Fruit fly (Drosophila melanogaster) whole organism, prepupa: ENCODE data around the gene CG32647.
A peak's percentile ranks its signal among the peaks of the same experiment; 100 is the strongest.

Experiments
- Blimp-1 ChIP-seq: fragments of 200-800 bp; sonication (Bioruptor generic); optimal IDR thresholded peaks from 3 replicates; lab custom pipeline; 2017; ENCODE audit warnings: missing biosample characterization, missing genetic modification characterization, mild to moderate bottlenecking, moderate library complexity, missing genetic modification reagents
- CG10631 ChIP-seq: fragments of 200-800 bp; sonication (Bioruptor generic); optimal IDR thresholded peaks from 2 replicates; lab custom pipeline; 2016; ENCODE audit warnings: missing biosample characterization, missing genetic modification characterization
- CG10669 ChIP-seq: fragments of 200-800 bp; sonication (Bioruptor generic); optimal IDR thresholded peaks from 3 replicates; lab custom pipeline; 2018; ENCODE audit warnings: missing biosample characterization, mild to moderate bottlenecking, missing genetic modification characterization, moderate library complexity
- CG11294 ChIP-seq: fragments of 200-800 bp; sonication (Bioruptor generic); IDR thresholded peaks from 2 replicates; pipeline ENCODE4 v1.3.6; 2022; ENCODE audit warnings: missing biosample characterization, missing genetic modification characterization
- CG11762 ChIP-seq: fragments of 200-800 bp; sonication (Bioruptor generic); optimal IDR thresholded peaks from 3 replicates; lab custom pipeline; 2016; ENCODE audit warnings: missing biosample characterization, missing genetic modification characterization; ENCODE audit not compliant: insufficient read depth
- CG11902 ChIP-seq: fragments of 200-800 bp; sonication (Bioruptor generic); optimal IDR thresholded peaks from 3 replicates; lab custom pipeline; 2016; ENCODE audit warnings: missing biosample characterization, missing genetic modification characterization
- CG15336 ChIP-seq: fragments of 200-800 bp; sonication (Bioruptor generic); IDR thresholded peaks from 2 replicates; pipeline ENCODE4 v1.3.6; 2022; ENCODE audit warnings: missing biosample characterization, missing genetic modification characterization
- CG1621 ChIP-seq: fragments of 200-800 bp; sonication (Bioruptor generic); optimal IDR thresholded peaks from 3 replicates; lab custom pipeline; 2018; ENCODE audit warnings: missing biosample characterization, mild to moderate bottlenecking, missing genetic modification characterization
- CG16779 ChIP-seq: fragments of 200-800 bp; sonication (Bioruptor generic); optimal IDR thresholded peaks from 3 replicates; lab custom pipeline; 2017; ENCODE audit warnings: missing biosample characterization, mild to moderate bottlenecking, missing genetic modification characterization
- CG3032 ChIP-seq: fragments of 200-800 bp; optimal IDR thresholded peaks from 2 replicates; lab custom pipeline; 2019; ENCODE audit warnings: missing biosample characterization, mild to moderate bottlenecking, missing genetic modification characterization, moderate library complexity
- CG3919 ChIP-seq: fragments of 200-800 bp; sonication (Bioruptor generic); optimal IDR thresholded peaks from 3 replicates; lab custom pipeline; 2016; ENCODE audit warnings: missing biosample characterization, missing genetic modification characterization
- CG4318 ChIP-seq: fragments of 200-800 bp; sonication (Bioruptor generic); optimal IDR thresholded peaks from 3 replicates; lab custom pipeline; 2017; ENCODE audit warnings: missing biosample characterization, mild to moderate bottlenecking, missing genetic modification characterization
- CG6163 ChIP-seq: fragments of 200-800 bp; sonication (Bioruptor generic); IDR thresholded peaks from 3 replicates; pipeline ENCODE4 v1.3.6; 2022; ENCODE audit warnings: missing biosample characterization, missing genetic modification characterization
- CG6276 ChIP-seq: fragments of 200-800 bp; sonication (Bioruptor generic); optimal IDR thresholded peaks from 2 replicates; lab custom pipeline; 2017; ENCODE audit warnings: missing biosample characterization, mild to moderate bottlenecking, missing genetic modification characterization
- CG6808 ChIP-seq: fragments of 200-800 bp; sonication (Bioruptor generic); optimal IDR thresholded peaks from 3 replicates; lab custom pipeline; 2017; ENCODE audit warnings: missing biosample characterization, missing genetic modification characterization, mild to moderate bottlenecking, moderate library complexity, missing genetic modification reagents
- CG7368 ChIP-seq: fragments of 200-800 bp; sonication (Bioruptor generic); optimal IDR thresholded peaks from 3 replicates; lab custom pipeline; 2016; ENCODE audit warnings: missing biosample characterization, missing genetic modification characterization
- CG8119 ChIP-seq: fragments of 200-800 bp; sonication (Bioruptor generic); IDR thresholded peaks from 3 replicates; pipeline ENCODE4 v1.3.6; 2022; ENCODE audit warnings: missing biosample characterization, missing genetic modification characterization
- CG8319 ChIP-seq: fragments of 200-800 bp; sonication (Bioruptor generic); optimal IDR thresholded peaks from 3 replicates; lab custom pipeline; 2016; ENCODE audit warnings: missing biosample characterization, missing genetic modification characterization
- CG8632 ChIP-seq: fragments of 200-800 bp; sonication (Bioruptor generic); optimal IDR thresholded peaks from 3 replicates; lab custom pipeline; 2016; ENCODE audit warnings: missing biosample characterization, missing genetic modification characterization
- Eip78C ChIP-seq: fragments of 200-800 bp; sonication (Bioruptor generic); peaks from one replicate; lab custom pipeline; 2016; ENCODE audit warnings: missing biosample characterization, missing genetic modification characterization
- Eip93F ChIP-seq: fragments of 200-800 bp; sonication (Bioruptor generic); optimal IDR thresholded peaks from 2 replicates; lab custom pipeline; 2016; ENCODE audit warnings: missing biosample characterization, mild to moderate bottlenecking, missing genetic modification characterization
- Ets21C ChIP-seq: fragments of 200-800 bp; sonication (Bioruptor generic); optimal IDR thresholded peaks from 3 replicates; lab custom pipeline; 2016; ENCODE audit warnings: missing biosample characterization, missing genetic modification characterization
- Ets96B ChIP-seq: fragments of 200-800 bp; optimal IDR thresholded peaks from 2 replicates; lab custom pipeline; 2019; ENCODE audit warnings: missing biosample characterization, mild to moderate bottlenecking, missing genetic modification characterization, moderate library complexity
- Gug ChIP-seq: fragments of 200-800 bp; sonication (Bioruptor generic); IDR thresholded peaks from 2 replicates; pipeline ENCODE4 v1.3.6; 2022; ENCODE audit warnings: missing biosample characterization, missing genetic modification characterization
- Hr38 ChIP-seq: sonication (Bioruptor generic); optimal IDR thresholded peaks from 2 replicates; lab custom pipeline; 2016; ENCODE audit warnings: missing biosample characterization, missing genetic modification characterization
- Hr39 ChIP-seq: fragments of 200-800 bp; sonication (Bioruptor generic); optimal IDR thresholded peaks from 2 replicates; lab custom pipeline; 2016; ENCODE audit warnings: missing biosample characterization, missing genetic modification characterization
- Hr4 ChIP-seq: fragments of 200-800 bp; sonication (Bioruptor generic); optimal IDR thresholded peaks from 3 replicates; lab custom pipeline; 2016; ENCODE audit warnings: missing biosample characterization, missing genetic modification characterization
- Met ChIP-seq: fragments of 200-800 bp; sonication (Bioruptor generic); optimal IDR thresholded peaks from 3 replicates; lab custom pipeline; 2016; ENCODE audit warnings: missing biosample characterization, missing genetic modification characterization
- OdsH ChIP-seq: fragments of 200-800 bp; sonication (Bioruptor generic); optimal IDR thresholded peaks from 3 replicates; lab custom pipeline; 2016; ENCODE audit warnings: missing biosample characterization, missing genetic modification characterization
- Smox ChIP-seq: fragments of 200-800 bp; sonication (Bioruptor generic); optimal IDR thresholded peaks from 3 replicates; lab custom pipeline; 2016; ENCODE audit warnings: missing biosample characterization, missing genetic modification characterization
- Sox102F ChIP-seq: fragments of 200-800 bp; sonication (Bioruptor generic); optimal IDR thresholded peaks from 2 replicates; lab custom pipeline; 2016; ENCODE audit warnings: missing biosample characterization, mild to moderate bottlenecking, missing genetic modification characterization
- Sox14 ChIP-seq: fragments of 200-800 bp; sonication (Bioruptor generic); optimal IDR thresholded peaks from 3 replicates; lab custom pipeline; 2016; ENCODE audit warnings: missing biosample characterization, missing genetic modification characterization
- Sox15 ChIP-seq: fragments of 200-800 bp; sonication (Bioruptor generic); optimal IDR thresholded peaks from 3 replicates; lab custom pipeline; 2016; ENCODE audit warnings: missing biosample characterization, missing genetic modification characterization
- acj6 ChIP-seq: fragments of 200-800 bp; sonication (Bioruptor generic); optimal IDR thresholded peaks from 3 replicates; lab custom pipeline; 2016; ENCODE audit warnings: missing biosample characterization, missing genetic modification characterization
- dsx ChIP-seq: fragments of 200-800 bp; optimal IDR thresholded peaks from 3 replicates; lab custom pipeline; 2019; ENCODE audit warnings: missing biosample characterization, mild to moderate bottlenecking, missing genetic modification characterization, moderate library complexity; ENCODE audit not compliant: poor library complexity, severe bottlenecking
- eg ChIP-seq: fragments of 200-800 bp; sonication (Bioruptor generic); IDR thresholded peaks from 3 replicates; pipeline ENCODE4 v1.3.6; 2022; ENCODE audit warnings: missing biosample characterization, missing genetic modification characterization
- fd59A ChIP-seq: fragments of 200-800 bp; sonication (Bioruptor generic); optimal IDR thresholded peaks from 2 replicates; lab custom pipeline; 2017; ENCODE audit warnings: missing biosample characterization, mild to moderate bottlenecking, missing genetic modification characterization, missing genetic modification reagents
- fd85E ChIP-seq: fragments of 200-800 bp; sonication (Bioruptor generic); optimal IDR thresholded peaks from 3 replicates; lab custom pipeline; 2016; ENCODE audit warnings: missing biosample characterization, missing genetic modification characterization
- fkh ChIP-seq: fragments of 200-800 bp; sonication (Bioruptor generic); optimal IDR thresholded peaks from 3 replicates; lab custom pipeline; 2017; ENCODE audit warnings: missing biosample characterization, mild to moderate bottlenecking, missing genetic modification characterization, moderate library complexity
- lz ChIP-seq: fragments of 200-800 bp; sonication (Bioruptor generic); optimal IDR thresholded peaks from 3 replicates; lab custom pipeline; 2016; ENCODE audit warnings: missing biosample characterization, missing genetic modification characterization
- net ChIP-seq: fragments of 200-800 bp; sonication (Bioruptor generic); optimal IDR thresholded peaks from 3 replicates; lab custom pipeline; 2016; ENCODE audit warnings: missing biosample characterization, missing genetic modification characterization
- salr ChIP-seq, 2 experiments: fragments of 200-800 bp; sonication (Bioruptor generic); optimal IDR thresholded peaks; 3 replicates each; lab custom pipeline; 2016 to 2018; ENCODE audit warnings: missing biosample characterization in 2 of 2, missing genetic modification characterization in 2 of 2, mild to moderate bottlenecking in 1 of 2
- spab ChIP-seq: fragments of 200-800 bp; sonication (Bioruptor generic); optimal IDR thresholded peaks from 2 replicates; lab custom pipeline; 2017; ENCODE audit warnings: missing biosample characterization, mild to moderate bottlenecking, missing genetic modification characterization, missing genetic modification reagents
- ss ChIP-seq, 2 experiments: fragments of 200-800 bp; sonication (Bioruptor generic); optimal IDR thresholded peaks; 2 replicates in 1 of 2; 3 replicates in 1 of 2; lab custom pipeline; 2017 to 2018; ENCODE audit warnings: mild to moderate bottlenecking in 2 of 2, missing biosample characterization in 2 of 2, missing genetic modification characterization in 2 of 2, moderate library complexity in 1 of 2
- svp ChIP-seq: fragments of 200-800 bp; sonication (Bioruptor generic); peaks from one replicate; lab custom pipeline; 2016; ENCODE audit warnings: missing biosample characterization, missing genetic modification characterization
- vri ChIP-seq: fragments of 200-800 bp; sonication (Bioruptor generic); optimal IDR thresholded peaks from 3 replicates; lab custom pipeline; 2016; ENCODE audit warnings: missing biosample characterization, mild to moderate bottlenecking, missing genetic modification characterization

The CG32647 gene

dm6 chrX:12724287-12725186, 60.2 kb downstream of the CG32647 start (continued):
- TF ChIP-seq fd59A (GFP tag; lab: Kevin White, UChicago) (peak; percentile 37), CG3032 (peak; percentile 30), CG1621 (tag; lab: Kevin White, UChicago) (peak; percentile 8), CG11294 (no peak), CG8632 (peak; percentile 42), Hr38 (GFP tag; lab: Kevin White, UChicago) (no peak), CG8319 (GFP tag; lab: Kevin White, UChicago) (no peak), lz (GFP tag; lab: Kevin White, UChicago) (peak; percentile 28), CG10631 (GFP tag; lab: Kevin White, UChicago) (peak; percentile 62), CG3919 (GFP tag; lab: Kevin White, UChicago) (peak; percentile 27), CG11902 (GFP tag; lab: Kevin White, UChicago) (peak; percentile 9), Sox102F (no peak), CG10669 (GFP tag; lab: Kevin White, UChicago) (peak; percentile 16), net (GFP tag; lab: Kevin White, UChicago) (no peak), Ets96B (tag; lab: Kevin White, UChicago) (peak; percentile 36), Ets21C (GFP tag; lab: Kevin White, UChicago) (no peak), CG6808 (peak; percentile 68), Eip93F (GFP tag; lab: Kevin White, UChicago) (no peak), acj6 (GFP tag; lab: Kevin White, UChicago) (peak; percentile 49), Blimp-1 (GFP tag; lab: Kevin White, UChicago) (no peak), fkh (GFP tag; lab: Kevin White, UChicago) (no peak), OdsH (GFP tag; lab: Kevin White, UChicago) (peak; percentile 51), Smox (GFP tag; lab: Kevin White, UChicago) (peak; percentile 10), salr (GFP tag; optimal IDR thresholded peaks at IDR 0.05; lab: Kevin White, UChicago) (peak; percentile 4 to 72), Hr39 (GFP tag; lab: Kevin White, UChicago) (peak; percentile 1), Hr4 (peak; percentile 56), spab (GFP tag; lab: Kevin White, UChicago) (no peak), Eip78C (GFP tag; lab: Kevin White, UChicago) (peak; percentile 87), fd85E (no peak)

- TF ChIP-seq Met (no peak), CG4318 (no peak), vri (GFP tag; lab: Kevin White, UChicago) (peak; percentile 70), CG16779 (tag; lab: Kevin White, UChicago) (peak; percentile 19), CG3032 (no peak), svp (GFP tag; lab: Kevin White, UChicago) (no peak), CG11902 (GFP tag; lab: Kevin White, UChicago) (no peak), Eip78C (GFP tag; lab: Kevin White, UChicago) (peak; percentile 49), CG15336 (no peak), CG8319 (GFP tag; lab: Kevin White, UChicago) (no peak), CG7368 (GFP tag; lab: Kevin White, UChicago) (no peak), CG11762 (no peak), salr (GFP tag; optimal IDR thresholded peaks at IDR 0.05; lab: Kevin White, UChicago) (no peak), fkh (GFP tag; lab: Kevin White, UChicago) (peak; percentile 83), CG8119 (GFP tag; lab: Robert Waterston, UW) (peak; percentile 42; the same call in 2 of the 3 replicates), Smox (GFP tag; lab: Kevin White, UChicago) (no peak), Sox15 (no peak), CG10631 (GFP tag; lab: Kevin White, UChicago) (no peak), CG10669 (GFP tag; lab: Kevin White, UChicago) (no peak), Sox102F (no peak), Ets21C (GFP tag; lab: Kevin White, UChicago) (no peak), CG3919 (GFP tag; lab: Kevin White, UChicago) (no peak), CG6276 (GFP tag; lab: Kevin White, UChicago) (peak; percentile 29), eg (GFP tag; lab: Robert Waterston, UW) (peak; percentile 53; the same call in 1 of the 3 replicates), ss (GFP tag; optimal IDR thresholded peaks at IDR 0.05; lab: Kevin White, UChicago) (no peak), Ets96B (tag; lab: Kevin White, UChicago) (no peak), CG1621 (tag; lab: Kevin White, UChicago) (no peak), CG6163 (GFP tag; lab: Robert Waterston, UW) (peak; percentile 64), Gug (GFP tag; lab: Robert Waterston, UW) (no peak), Sox14 (GFP tag; lab: Kevin White, UChicago) (peak; percentile 9), dsx (no peak), Eip93F (GFP tag; lab: Kevin White, UChicago) (peak; percentile 24)
Measured at dm6 chrX:12723332-12723731, 61.4 kb downstream of the CG32647 start.
